Worm (Caenorhabditis elegans) whole organism, young adult: Measurements from ENCODE around the gene rpl-11.1.

Source experiments
- B0336.3 ChIP-seq: fragments of 200-800 bp; sonication (Bioruptor generic); IDR thresholded peaks from 2 replicates; pipeline ENCODE4 v1.3.6; 2022; ENCODE audit warnings: missing genetic modification characterization, missing compliant biosample characterization
- F39B2.1 ChIP-seq: fragments of 200-800 bp; sonication (Bioruptor generic); IDR thresholded peaks from 2 replicates; pipeline ENCODE4 v1.3.6; 2022; ENCODE audit warnings: missing genetic modification reagents, missing genetic modification characterization, missing compliant biosample characterization
- F49E8.2 ChIP-seq: sonication (generic microtip); optimal IDR thresholded peaks from 3 replicates; lab custom pipeline; 2017; ENCODE audit warnings: missing genetic modification characterization, mild to moderate bottlenecking, missing compliant biosample characterization, antibody characterized with exemption, moderate library complexity; ENCODE audit not compliant: insufficient read depth
- F57C9.4 ChIP-seq: sonication (generic microtip); optimal IDR thresholded peaks from 2 replicates; lab custom pipeline; 2017; ENCODE audit warnings: mild to moderate bottlenecking, missing genetic modification characterization, missing compliant biosample characterization
- K12H6.12 ChIP-seq: fragments of 200-800 bp; sonication (Bioruptor generic); optimal IDR thresholded peaks from 2 replicates; lab custom pipeline; 2018; ENCODE audit warnings: mild to moderate bottlenecking, missing genetic modification characterization, missing compliant biosample characterization
- T07F8.4 ChIP-seq: sonication (generic microtip); optimal IDR thresholded peaks from 2 replicates; lab custom pipeline; 2016; ENCODE audit warnings: mild to moderate bottlenecking, missing genetic modification characterization, moderate library complexity, missing compliant biosample characterization
- T26A5.8 ChIP-seq: sonication (generic microtip); optimal IDR thresholded peaks from 2 replicates; lab custom pipeline; 2016; ENCODE audit warnings: missing genetic modification characterization, missing compliant biosample characterization
- akir-1 ChIP-seq: fragments of 200-800 bp; sonication (Bioruptor generic); optimal IDR thresholded peaks from 2 replicates; lab custom pipeline; 2018; ENCODE audit warnings: mild to moderate bottlenecking, missing genetic modification characterization, moderate library complexity, missing compliant biosample characterization
- ama-1 ChIP-seq, 3 experiments: fragments of 150-350 bp in 1 of 3; sonication (generic microtip) in 2 of 3; optimal IDR thresholded peaks; 2 replicates each; lab custom pipeline; 2014 to 2018; ENCODE audit warnings: missing biosample characterization in 2 of 3, missing genetic modification characterization in 2 of 3, missing genetic modification reagents in 2 of 3
- atf-7 ChIP-seq: sonication (generic microtip); optimal IDR thresholded peaks from 2 replicates; lab custom pipeline; 2017; ENCODE audit warnings: mild to moderate bottlenecking, missing genetic modification characterization, missing compliant biosample characterization
- attf-5 ChIP-seq: fragments of 200-800 bp; sonication (Bioruptor generic); optimal IDR thresholded peaks from 2 replicates; lab custom pipeline; 2018; ENCODE audit warnings: mild to moderate bottlenecking, missing genetic modification characterization, missing compliant biosample characterization
- bed-1 ChIP-seq: fragments of 200-800 bp; sonication (Bioruptor generic); IDR thresholded peaks from 2 replicates; pipeline ENCODE4 v1.3.6; 2022; ENCODE audit warnings: missing genetic modification reagents, missing genetic modification characterization, missing compliant biosample characterization
- cebp-1 ChIP-seq, 2 experiments: fragments of 200-800 bp in 1 of 2; sonication (Bioruptor generic) in 1 of 2; sonication (generic microtip) in 1 of 2; IDR thresholded peaks in 1 of 2; optimal IDR thresholded peaks in 1 of 2; 2 replicates each; pipeline versions ENCODE4 v1.3.6 to Lab custom; 2017 to 2022; ENCODE audit warnings: missing compliant biosample characterization in 2 of 2, missing genetic modification characterization in 2 of 2, mild to moderate bottlenecking in 1 of 2, missing genetic modification reagents in 1 of 2, moderate library complexity in 1 of 2
- cebp-2 ChIP-seq: fragments of 200-800 bp; sonication (Bioruptor generic); IDR thresholded peaks from 2 replicates; pipeline ENCODE4 v1.3.6; 2022; ENCODE audit warnings: missing genetic modification characterization, missing compliant biosample characterization
- ceh-40 ChIP-seq: fragments of 200-800 bp; sonication (Bioruptor generic); IDR thresholded peaks from 2 replicates; pipeline ENCODE4 v1.3.6; 2022; ENCODE audit warnings: missing genetic modification characterization, missing compliant biosample characterization
- ceh-58 ChIP-seq: fragments of 200-800 bp; sonication (Bioruptor generic); IDR thresholded peaks from 2 replicates; pipeline ENCODE4 v1.3.6; 2022; ENCODE audit warnings: missing genetic modification characterization, missing compliant biosample characterization
- gei-17 ChIP-seq: fragments of 200-800 bp; sonication (Bioruptor generic); optimal IDR thresholded peaks from 2 replicates; lab custom pipeline; 2018; ENCODE audit warnings: mild to moderate bottlenecking, missing genetic modification characterization, missing compliant biosample characterization
- hmg-1.2 ChIP-seq: fragments of 200-800 bp; sonication (Bioruptor generic); IDR thresholded peaks from 2 replicates; pipeline ENCODE4 v1.3.6; 2022; ENCODE audit warnings: missing genetic modification reagents, missing genetic modification characterization, missing compliant biosample characterization
- hrde-1 ChIP-seq: sonication (generic microtip); optimal IDR thresholded peaks from 2 replicates; lab custom pipeline; 2016; ENCODE audit warnings: missing genetic modification characterization, mild to moderate bottlenecking, missing compliant biosample characterization, moderate library complexity, missing genotype, missing genetic modification reagents, borderline replicate concordance
- let-526 ChIP-seq: fragments of 200-800 bp; sonication (Bioruptor generic); IDR thresholded peaks from 2 replicates; pipeline ENCODE4 v1.3.6; 2022; ENCODE audit warnings: missing genetic modification reagents, missing genetic modification characterization, missing compliant biosample characterization
- lin-26 ChIP-seq: fragments of 200-800 bp; sonication (Bioruptor generic); IDR thresholded peaks from 2 replicates; pipeline ENCODE4 v1.3.6; 2022; ENCODE audit warnings: missing genetic modification reagents, missing genetic modification characterization, missing compliant biosample characterization
- lin-40 ChIP-seq: sonication (generic microtip); optimal IDR thresholded peaks from 2 replicates; lab custom pipeline; 2016; ENCODE audit warnings: missing genetic modification characterization, mild to moderate bottlenecking, missing compliant biosample characterization, missing genotype, missing genetic modification reagents
- lin-54 ChIP-seq: fragments of 200-800 bp; sonication (Bioruptor generic); optimal IDR thresholded peaks from 2 replicates; lab custom pipeline; 2018; ENCODE audit warnings: mild to moderate bottlenecking, missing genetic modification characterization, missing compliant biosample characterization
- lsy-27 ChIP-seq: sonication (generic microtip); optimal IDR thresholded peaks from 2 replicates; lab custom pipeline; 2017; ENCODE audit warnings: missing genetic modification characterization, mild to moderate bottlenecking, missing compliant biosample characterization, antibody characterized with exemption, missing genotype, borderline replicate concordance; ENCODE audit not compliant: insufficient read depth
- madf-10 ChIP-seq: sonication (generic microtip); optimal IDR thresholded peaks from 2 replicates; lab custom pipeline; 2016; ENCODE audit warnings: mild to moderate bottlenecking, missing genetic modification characterization, missing compliant biosample characterization
- madf-8 ChIP-seq: fragments of 200-800 bp; sonication (Bioruptor generic); conservative IDR thresholded peaks from 2 replicates; pipeline ENCODE4 v1.3.6; 2022; ENCODE audit warnings: missing genetic modification reagents, missing genetic modification characterization, missing compliant biosample characterization
- nhr-27 ChIP-seq: fragments of 200-800 bp; sonication (Bioruptor generic); optimal IDR thresholded peaks from 2 replicates; lab custom pipeline; 2018; ENCODE audit warnings: mild to moderate bottlenecking, missing genetic modification characterization, moderate library complexity, missing compliant biosample characterization
- nhr-80 ChIP-seq: sonication (generic microtip); optimal IDR thresholded peaks from 2 replicates; lab custom pipeline; 2016; ENCODE audit warnings: missing genetic modification characterization, missing compliant biosample characterization
- nhr-90 ChIP-seq: sonication (generic microtip); optimal IDR thresholded peaks from 2 replicates; lab custom pipeline; 2016; ENCODE audit warnings: missing genotype, mild to moderate bottlenecking, missing genetic modification characterization, missing compliant biosample characterization
- pbrm-1 ChIP-seq: fragments of 200-800 bp; sonication (Bioruptor generic); IDR thresholded peaks from 2 replicates; pipeline ENCODE4 v1.3.6; 2022; ENCODE audit warnings: missing genetic modification reagents, missing genetic modification characterization, missing compliant biosample characterization
- rcor-1 ChIP-seq: fragments of 200-800 bp; sonication (Bioruptor generic); IDR thresholded peaks from 2 replicates; pipeline ENCODE4 v1.3.6; 2022; ENCODE audit warnings: missing genetic modification reagents, missing genetic modification characterization, missing compliant biosample characterization
- rec-8 ChIP-seq, 2 experiments: sonication (generic microtip); optimal IDR thresholded peaks; 2 replicates each; lab custom pipeline; 2016; ENCODE audit warnings: mild to moderate bottlenecking in 2 of 2, missing genetic modification characterization in 2 of 2, missing genetic modification reagents in 2 of 2, missing genotype in 2 of 2, missing biosample characterization in 1 of 2, missing compliant biosample characterization in 1 of 2, moderate library complexity in 1 of 2
- repo-1 ChIP-seq: sonication (generic microtip); optimal IDR thresholded peaks from 2 replicates; lab custom pipeline; 2017; ENCODE audit warnings: mild to moderate bottlenecking, missing genetic modification characterization, missing compliant biosample characterization
- snpc-1.3 ChIP-seq: sonication (generic microtip); optimal IDR thresholded peaks from 2 replicates; lab custom pipeline; 2017; ENCODE audit warnings: missing genetic modification characterization, mild to moderate bottlenecking, missing compliant biosample characterization, antibody characterized with exemption, moderate library complexity, missing genotype, missing genetic modification reagents; ENCODE audit not compliant: insufficient read depth
- snpc-3.4 ChIP-seq: sonication (generic microtip); optimal IDR thresholded peaks from 2 replicates; lab custom pipeline; 2017; ENCODE audit warnings: missing genetic modification characterization, mild to moderate bottlenecking, missing compliant biosample characterization, antibody characterized with exemption, moderate library complexity, missing genotype, missing genetic modification reagents
- snpc-4 ChIP-seq, 5 experiments: fragments of 150-350 bp in 1 of 5; sonication (generic microtip) in 4 of 5; optimal IDR thresholded peaks; 2 replicates each; lab custom pipeline; 2014 to 2018; ENCODE audit warnings: missing genetic modification characterization in 5 of 5, missing biosample characterization in 3 of 5, antibody characterized with exemption in 2 of 5, mild to moderate bottlenecking in 2 of 5, missing compliant biosample characterization in 2 of 5, missing genotype in 2 of 5, moderate library complexity in 2 of 5, missing genetic modification reagents in 1 of 5
- somi-1 ChIP-seq: fragments of 200-800 bp; sonication (Bioruptor generic); optimal IDR thresholded peaks from 2 replicates; lab custom pipeline; 2018; ENCODE audit warnings: mild to moderate bottlenecking, missing genetic modification characterization, missing compliant biosample characterization
- tbp1 ChIP-seq: fragments of 200-800 bp; sonication (Bioruptor generic); optimal IDR thresholded peaks from 2 replicates; lab custom pipeline; 2018; ENCODE audit warnings: mild to moderate bottlenecking, missing genetic modification characterization, missing compliant biosample characterization
- unc-130 ChIP-seq: sonication (generic microtip); optimal IDR thresholded peaks from 2 replicates; lab custom pipeline; 2016; ENCODE audit warnings: missing genetic modification reagents, missing genetic modification characterization, missing compliant biosample characterization
- xnd-1 ChIP-seq: sonication (generic microtip); optimal IDR thresholded peaks from 2 replicates; lab custom pipeline; 2016; ENCODE audit warnings: missing genotype, missing genetic modification reagents, missing genetic modification characterization, missing compliant biosample characterization
- zfh-2 ChIP-seq: fragments of 200-800 bp; sonication (Bioruptor generic); conservative IDR thresholded peaks from 2 replicates; pipeline ENCODE4 v1.3.6; 2022; ENCODE audit warnings: missing genetic modification reagents, missing genetic modification characterization, missing compliant biosample characterization
- zim-3 ChIP-seq: sonication (generic microtip); optimal IDR thresholded peaks from 2 replicates; lab custom pipeline; 2017; ENCODE audit warnings: mild to moderate bottlenecking, missing genetic modification characterization, moderate library complexity, missing compliant biosample characterization
- ztf-18 ChIP-seq: sonication (generic microtip); optimal IDR thresholded peaks from 2 replicates; lab custom pipeline; 2016; ENCODE audit warnings: missing genotype, mild to moderate bottlenecking, missing genetic modification characterization, missing compliant biosample characterization
- ztf-3 ChIP-seq: fragments of 200-800 bp; sonication (Bioruptor generic); optimal IDR thresholded peaks from 2 replicates; lab custom pipeline; 2018; ENCODE audit warnings: mild to moderate bottlenecking, missing genetic modification characterization, missing compliant biosample characterization

Gene rpl-11.1

ce11 chrV:3579795-3580194 is 6.1 kb downstream of the rpl-11.1 start:
- no peak for TF ChIP-seq nhr-27 (tag; lab: Kevin White, UChicago)
- TF ChIP-seq nhr-90 (tag; lab: Kevin White, UChicago) = no peak
- TF ChIP-seq B0336.3 (GFP tag; lab: Robert Waterston, UW) = no peak
- no peak for TF ChIP-seq lsy-27
- no peak for TF ChIP-seq ceh-58
- no peak for TF ChIP-seq hrde-1 (tag; lab: Kevin White, UChicago)
- TF ChIP-seq rcor-1 (GFP tag; lab: Robert Waterston, UW) = peak; percentile 24; the same call in 1 of the 2 replicates
- TF ChIP-seq cebp-1 (GFP tag; IDR thresholded peaks at IDR 0.05; lab: Robert Waterston, UW) = no peak
- TF ChIP-seq cebp-1 (tag; optimal IDR thresholded peaks at IDR 0.05; lab: Kevin White, UChicago) = peak; percentile 45
- no peak for TF ChIP-seq F39B2.1
- peak; percentile 51 for TF ChIP-seq hmg-1.2 (GFP tag; lab: Robert Waterston, UW)
- peak; percentile 58 for TF ChIP-seq nhr-80 (tag; lab: Kevin White, UChicago)
- no peak for TF ChIP-seq K12H6.12 (tag; lab: Kevin White, UChicago)
- TF ChIP-seq unc-130 (GFP tag; lab: Kevin White, UChicago) = no peak
- peak; percentile 49 for TF ChIP-seq ama-1 (optimal IDR thresholded peaks at IDR 0.05; lab: Kevin White, UChicago)
- no peak for TF ChIP-seq ama-1 (GFP tag; optimal IDR thresholded peaks at IDR 0.05; lab: Kevin White, UChicago)
- TF ChIP-seq atf-7 (tag; lab: Kevin White, UChicago) = peak; percentile 12
- TF ChIP-seq pbrm-1 = no peak
- TF ChIP-seq rec-8 (tag; optimal IDR thresholded peaks at IDR 0.05; lab: Kevin White, UChicago) = no peak
- no peak for TF ChIP-seq lin-40
- no peak for TF ChIP-seq ztf-3 (GFP tag; lab: Kevin White, UChicago)
- peak; percentile 70 for TF ChIP-seq attf-5 (GFP tag; lab: Kevin White, UChicago)
- TF ChIP-seq somi-1 (GFP tag; lab: Kevin White, UChicago) = peak; percentile 31
- TF ChIP-seq akir-1 (GFP tag; lab: Kevin White, UChicago) = no peak
- TF ChIP-seq lin-54 = peak; percentile 11
- no peak for TF ChIP-seq madf-10 (tag; lab: Kevin White, UChicago)
- no peak for TF ChIP-seq snpc-4 (GFP tag; optimal IDR thresholded peaks at IDR 0.05; lab: Kevin White, UChicago)
- peak in 1 of 4 experiments; percentile 5 for TF ChIP-seq snpc-4 (tag; optimal IDR thresholded peaks at IDR 0.05; lab: Kevin White, UChicago)

- TF ChIP-seq zfh-2 (GFP tag; lab: Robert Waterston, UW) (peak; percentile 50; the same call in 1 of the 2 replicates), xnd-1 (tag; lab: Kevin White, UChicago) (no peak), lin-26 (0 out of 2 replicates have a peak, but pooled peaks have one; percentile 12), ceh-58 (no peak)
These were observed 6.6 kb downstream of the rpl-11.1 start for ce11 chrV:3579248-3579647.

- TF ChIP-seq snpc-1.3 (tag; lab: Kevin White, UChicago) = peak; percentile 92
- TF ChIP-seq T26A5.8 (tag; lab: Kevin White, UChicago) = no peak
- TF ChIP-seq F57C9.4 (tag; lab: Kevin White, UChicago) = no peak
- TF ChIP-seq repo-1 (tag; lab: Kevin White, UChicago) = no peak
- TF ChIP-seq madf-8 = peak; percentile 97
- peak; percentile 61 for TF ChIP-seq F49E8.2 (tag; lab: Kevin White, UChicago)
- peak; percentile 89 for TF ChIP-seq snpc-3.4
- TF ChIP-seq gei-17 (GFP tag; lab: Kevin White, UChicago) = no peak
- TF ChIP-seq cebp-2 (GFP tag; lab: Robert Waterston, UW) = no peak
- TF ChIP-seq T07F8.4 (tag; lab: Kevin White, UChicago) = no peak
- TF ChIP-seq let-526 (GFP tag; lab: Robert Waterston, UW) = no peak
- no peak for TF ChIP-seq zim-3 (tag; lab: Kevin White, UChicago)
- peak; percentile 84 for TF ChIP-seq B0336.3 (GFP tag; lab: Robert Waterston, UW)
- TF ChIP-seq tbp1 (GFP tag; lab: Kevin White, UChicago) = peak; percentile 59
- no peak for TF ChIP-seq ceh-40
- no peak for TF ChIP-seq ztf-18 (tag; lab: Kevin White, UChicago)
- TF ChIP-seq bed-1 = no peak
- TF ChIP-seq cebp-1 (GFP tag; IDR thresholded peaks at IDR 0.05; lab: Robert Waterston, UW) = no peak
- no peak for TF ChIP-seq cebp-1 (tag; optimal IDR thresholded peaks at IDR 0.05; lab: Kevin White, UChicago)
- peak; percentile 95 for TF ChIP-seq unc-130 (GFP tag; lab: Kevin White, UChicago)
- peak; percentile 94 for TF ChIP-seq lin-54
These were observed 7.1 kb downstream of the rpl-11.1 start, which contains the start of gene pygl-1 for ce11 chrV:3578813-3579212. pygl-1 (plus strand) TSS chrV:3579023.
